Worm (Caenorhabditis elegans): ENCODE measurements around the gene num-1.

The num-1 gene

ce11 chrV:20829511-20829910 lies at the start of gene num-1:
Gene num-1, plus strand, starts transcription at chrV:20829811.
- no peak for TF ChIP-seq F49E8.2 (tag; optimal IDR thresholded peaks at IDR 0.05; ENCODE audit: insufficient read depth)
- TF ChIP-seq F55B11.4 (tag; optimal IDR thresholded peaks at IDR 0.05; ENCODE audit: borderline replicate concordance, insufficient read depth), result no peak
- TF ChIP-seq lin-40 (tag; optimal IDR thresholded peaks at IDR 0.05), result no peak
- no peak for TF ChIP-seq B0019.2 (GFP tag; conservative IDR thresholded peaks at IDR 0.05)
- no peak for TF ChIP-seq nfya-2 (GFP tag; IDR thresholded peaks at IDR 0.05)
- TF ChIP-seq tbp1 (GFP tag; optimal IDR thresholded peaks at IDR 0.05), result no peak
- no peak for TF ChIP-seq efl-1 (GFP tag; optimal IDR thresholded peaks at IDR 0.05)
- TF ChIP-seq T26A5.8 (tag; optimal IDR thresholded peaks at IDR 0.05), result no peak
- TF ChIP-seq rpc-1 (optimal IDR thresholded peaks at IDR 0.05), result no peak
- TF ChIP-seq rpc-1 (tag; optimal IDR thresholded peaks at IDR 0.05), result no peak
- no peak for TF ChIP-seq zfh-2 (GFP tag; conservative IDR thresholded peaks at IDR 0.05)
- no peak for TF ChIP-seq egl-44 (GFP tag; IDR thresholded peaks at IDR 0.05)
- TF ChIP-seq egrh-3 (GFP tag; IDR thresholded peaks at IDR 0.05), result no peak
- no peak for TF ChIP-seq F22D6.2 (tag; optimal IDR thresholded peaks at IDR 0.05)
- no peak for TF ChIP-seq nfya-1 (tag; optimal IDR thresholded peaks at IDR 0.05; ENCODE audit: borderline replicate concordance, insufficient read depth)
- no peak for TF ChIP-seq ztf-6 (GFP tag; IDR thresholded peaks at IDR 0.05)
- TF ChIP-seq C17E4.6 (GFP tag; IDR thresholded peaks at IDR 0.05), result no peak
- no peak for TF ChIP-seq D2030.7 (GFP tag; IDR thresholded peaks at IDR 0.05)
- TF ChIP-seq snpc-4 (GFP tag; optimal IDR thresholded peaks at IDR 0.05), result no peak
- TF ChIP-seq snpc-4 (tag; optimal IDR thresholded peaks at IDR 0.05), result no peak

DNA sequence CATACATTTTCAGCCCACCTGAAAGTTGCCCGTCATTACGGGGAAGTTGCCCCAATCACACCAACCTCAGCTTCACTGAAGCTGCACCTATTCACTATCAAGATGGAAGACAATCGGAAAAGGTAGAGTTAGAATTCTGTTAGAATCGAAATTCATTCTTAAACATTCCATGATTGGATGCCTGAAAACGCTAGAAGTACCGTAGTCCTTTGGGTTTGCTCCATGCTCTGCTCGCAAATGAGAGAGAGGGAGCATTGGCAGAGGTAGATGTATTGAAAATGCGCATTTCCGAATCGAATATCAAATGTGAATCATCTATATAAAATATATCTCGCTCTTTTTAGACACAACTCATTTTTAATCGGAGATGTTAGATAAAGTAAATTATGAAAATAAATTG lies 49.2 kb upstream of the num-1 start, which contains the start of gene hif-1:
hif-1 (plus strand) TSS at position 8 of the 400 bp plus-strand sequence.
- TF ChIP-seq lir-1 (GFP tag; conservative IDR thresholded peaks at IDR 0.05), result no peak
- TF ChIP-seq mes-4 (tag; optimal IDR thresholded peaks at IDR 0.05), result no peak
- TF ChIP-seq ekl-4 (GFP tag; IDR thresholded peaks at IDR 0.05), result no peak
- no peak for TF ChIP-seq hlh-12 (tag; optimal IDR thresholded peaks at IDR 0.05)
- no peak for TF ChIP-seq fkh-3 (tag; optimal IDR thresholded peaks at IDR 0.05)
- no peak for TF ChIP-seq aptf-3 (GFP tag; IDR thresholded peaks at IDR 0.05)
- TF ChIP-seq zim-3 (tag; optimal IDR thresholded peaks at IDR 0.05), result no peak
- TF ChIP-seq B0019.2 (GFP tag; conservative IDR thresholded peaks at IDR 0.05), result no peak
- no peak for TF ChIP-seq cebp-1 (GFP tag; IDR thresholded peaks at IDR 0.05)
- TF ChIP-seq cebp-1 (tag; optimal IDR thresholded peaks at IDR 0.05), result peak; percentile 10
- no peak for TF ChIP-seq madf-10 (tag; optimal IDR thresholded peaks at IDR 0.05)
- TF ChIP-seq ama-1 (optimal IDR thresholded peaks at IDR 0.05), result peak; percentile 59
- no peak for TF ChIP-seq ama-1 (GFP tag; optimal IDR thresholded peaks at IDR 0.05)
- TF ChIP-seq K11D2.4 (GFP tag; IDR thresholded peaks at IDR 0.05), result no peak
- TF ChIP-seq K12H6.12 (tag; optimal IDR thresholded peaks at IDR 0.05), result no peak
- no peak for TF ChIP-seq ceh-40 (GFP tag; IDR thresholded peaks at IDR 0.05)
- TF ChIP-seq nhr-179 (tag; optimal IDR thresholded peaks at IDR 0.05), result no peak
- no peak for TF ChIP-seq nhr-120 (GFP tag; IDR thresholded peaks at IDR 0.05)
- no peak for TF ChIP-seq Y53G8AR.9 (GFP tag; conservative IDR thresholded peaks at IDR 0.05)
- no peak for TF ChIP-seq F57C9.4 (tag; optimal IDR thresholded peaks at IDR 0.05)
- no peak for TF ChIP-seq lag-1 (GFP tag; IDR thresholded peaks at IDR 0.05)
- no peak for TF ChIP-seq B0261.1 (tag; optimal IDR thresholded peaks at IDR 0.05)
- TF ChIP-seq Y56A3A.18 (GFP tag; IDR thresholded peaks at IDR 0.05), result 0 out of 2 replicates have a peak, but pooled peaks have one; percentile 2
- TF ChIP-seq F37B4.10 (GFP tag; IDR thresholded peaks at IDR 0.05), result no peak
- no peak for TF ChIP-seq hrde-1 (tag; optimal IDR thresholded peaks at IDR 0.05; ENCODE audit: borderline replicate concordance)
- TF ChIP-seq tbx-9 (tag; optimal IDR thresholded peaks at IDR 0.05; ENCODE audit: borderline replicate concordance), result no peak
